Worm (Caenorhabditis elegans) whole organism, early embryonic: ENCODE results near the gene trcs-1.

Experiments used
- B0310.2 ChIP-seq: sonication (generic microtip); optimal IDR thresholded peaks from 2 replicates; lab custom pipeline; 2016; ENCODE audit warnings: mild to moderate bottlenecking, missing genetic modification characterization, missing compliant biosample characterization
- F13C5.2 ChIP-seq: sonication (generic microtip); optimal IDR thresholded peaks from 2 replicates; lab custom pipeline; 2017; ENCODE audit warnings: mild to moderate bottlenecking, missing genetic modification characterization, inconsistent platforms, missing compliant biosample characterization
- ama-1 ChIP-seq: fragments of 150-350 bp; optimal IDR thresholded peaks from 2 replicates; lab custom pipeline; 2014
- ceh-13 ChIP-seq: fragments of 200-800 bp; sonication (Bioruptor generic); optimal IDR thresholded peaks from 2 replicates; lab custom pipeline; 2018; ENCODE audit warnings: mild to moderate bottlenecking, missing genetic modification characterization, missing compliant biosample characterization
- ceh-36 ChIP-seq: sonication (generic microtip); optimal IDR thresholded peaks from 2 replicates; lab custom pipeline; 2016; ENCODE audit warnings: missing genetic modification characterization, inconsistent platforms, missing compliant biosample characterization
- ets-7 ChIP-seq: sonication (generic microtip); optimal IDR thresholded peaks from 2 replicates; lab custom pipeline; 2016; ENCODE audit warnings: missing genotype, missing genetic modification characterization, missing compliant biosample characterization
- flt-1 ChIP-seq: fragments of 200-800 bp; sonication (Bioruptor generic); IDR thresholded peaks from 2 replicates; pipeline ENCODE4 v1.3.6; 2022; ENCODE audit warnings: missing genetic modification characterization, missing compliant biosample characterization
- hmbx-1 ChIP-seq: sonication (generic microtip); optimal IDR thresholded peaks from 2 replicates; lab custom pipeline; 2016; ENCODE audit warnings: mild to moderate bottlenecking, missing genetic modification characterization, missing compliant biosample characterization
- hnd-1 ChIP-seq: sonication (generic microtip); optimal IDR thresholded peaks from 2 replicates; lab custom pipeline; 2016; ENCODE audit warnings: missing genetic modification characterization, missing compliant biosample characterization
- scrt-1 ChIP-seq: fragments of 200-800 bp; sonication (Bioruptor generic); IDR thresholded peaks from 2 replicates; pipeline ENCODE4 v1.3.6; 2022; ENCODE audit warnings: missing genetic modification characterization, missing compliant biosample characterization
- tbx-11 ChIP-seq: fragments of 200-800 bp; sonication (Bioruptor generic); IDR thresholded peaks from 2 replicates; pipeline ENCODE4 v1.3.6; 2022; ENCODE audit warnings: missing genetic modification characterization, missing compliant biosample characterization
- tra-4 ChIP-seq: sonication (generic microtip); optimal IDR thresholded peaks from 2 replicates; lab custom pipeline; 2017; ENCODE audit warnings: missing genetic modification characterization, missing compliant biosample characterization

- TF ChIP-seq ama-1 (lab: Kevin White, UChicago) (no peak), scrt-1 (GFP tag; lab: Robert Waterston, UW) (no peak), tra-4 (tag; lab: Kevin White, UChicago) (no peak), ceh-36 (tag; lab: Kevin White, UChicago) (no peak), ceh-13 (GFP tag; lab: Kevin White, UChicago) (no peak), tbx-11 (no peak), hmbx-1 (tag; lab: Kevin White, UChicago) (no peak), ets-7 (tag; lab: Kevin White, UChicago) (no peak), B0310.2 (tag; lab: Kevin White, UChicago) (no peak), F13C5.2 (tag; lab: Kevin White, UChicago) (no peak), hnd-1 (tag; lab: Kevin White, UChicago) (no peak), flt-1 (GFP tag; lab: Robert Waterston, UW) (no peak)
Observed at ce11 chrIV:9625829-9626228, 37.2 kb upstream of the trcs-1 start.
